Fruit fly (Drosophila melanogaster) whole organism, prepupa: ENCODE data around the gene Hrd3.

ENCODE experiments used
- Blimp-1 ChIP-seq: fragments of 200-800 bp; sonication (Bioruptor generic); optimal IDR thresholded peaks from 3 replicates; lab custom pipeline; 2017; ENCODE audit warnings: missing biosample characterization, missing genetic modification characterization, mild to moderate bottlenecking, moderate library complexity, missing genetic modification reagents
- CG10669 ChIP-seq: fragments of 200-800 bp; sonication (Bioruptor generic); optimal IDR thresholded peaks from 3 replicates; lab custom pipeline; 2018; ENCODE audit warnings: missing biosample characterization, mild to moderate bottlenecking, missing genetic modification characterization, moderate library complexity
- CG11902 ChIP-seq: fragments of 200-800 bp; sonication (Bioruptor generic); optimal IDR thresholded peaks from 3 replicates; lab custom pipeline; 2016; ENCODE audit warnings: missing biosample characterization, missing genetic modification characterization
- CG15336 ChIP-seq: fragments of 200-800 bp; sonication (Bioruptor generic); IDR thresholded peaks from 2 replicates; pipeline ENCODE4 v1.3.6; 2022; ENCODE audit warnings: missing biosample characterization, missing genetic modification characterization
- CG1621 ChIP-seq: fragments of 200-800 bp; sonication (Bioruptor generic); optimal IDR thresholded peaks from 3 replicates; lab custom pipeline; 2018; ENCODE audit warnings: missing biosample characterization, mild to moderate bottlenecking, missing genetic modification characterization
- CG16779 ChIP-seq: fragments of 200-800 bp; sonication (Bioruptor generic); optimal IDR thresholded peaks from 3 replicates; lab custom pipeline; 2017; ENCODE audit warnings: missing biosample characterization, mild to moderate bottlenecking, missing genetic modification characterization
- CG3032 ChIP-seq: fragments of 200-800 bp; optimal IDR thresholded peaks from 2 replicates; lab custom pipeline; 2019; ENCODE audit warnings: missing biosample characterization, mild to moderate bottlenecking, missing genetic modification characterization, moderate library complexity
- CG32006 ChIP-seq: fragments of 200-800 bp; sonication (Bioruptor generic); optimal IDR thresholded peaks from 3 replicates; lab custom pipeline; 2017; ENCODE audit warnings: missing biosample characterization, mild to moderate bottlenecking, missing genetic modification characterization
- CG34406 ChIP-seq: fragments of 200-800 bp; sonication (Bioruptor generic); optimal IDR thresholded peaks from 3 replicates; lab custom pipeline; 2016; ENCODE audit warnings: missing biosample characterization, missing genetic modification characterization
- CG3919 ChIP-seq: fragments of 200-800 bp; sonication (Bioruptor generic); optimal IDR thresholded peaks from 3 replicates; lab custom pipeline; 2016; ENCODE audit warnings: missing biosample characterization, missing genetic modification characterization
- CG4318 ChIP-seq: fragments of 200-800 bp; sonication (Bioruptor generic); optimal IDR thresholded peaks from 3 replicates; lab custom pipeline; 2017; ENCODE audit warnings: missing biosample characterization, mild to moderate bottlenecking, missing genetic modification characterization
- CG6163 ChIP-seq: fragments of 200-800 bp; sonication (Bioruptor generic); IDR thresholded peaks from 3 replicates; pipeline ENCODE4 v1.3.6; 2022; ENCODE audit warnings: missing biosample characterization, missing genetic modification characterization
- CG6276 ChIP-seq: fragments of 200-800 bp; sonication (Bioruptor generic); optimal IDR thresholded peaks from 2 replicates; lab custom pipeline; 2017; ENCODE audit warnings: missing biosample characterization, mild to moderate bottlenecking, missing genetic modification characterization
- CG6792 ChIP-seq: fragments of 200-800 bp; sonication (Bioruptor generic); optimal IDR thresholded peaks from 3 replicates; lab custom pipeline; 2016; ENCODE audit warnings: missing biosample characterization, missing genetic modification characterization
- CG6854 ChIP-seq: fragments of 200-800 bp; sonication (Bioruptor generic); optimal IDR thresholded peaks from 2 replicates; lab custom pipeline; 2017; ENCODE audit warnings: missing biosample characterization, mild to moderate bottlenecking, missing genetic modification characterization
- CG8119 ChIP-seq: fragments of 200-800 bp; sonication (Bioruptor generic); IDR thresholded peaks from 3 replicates; pipeline ENCODE4 v1.3.6; 2022; ENCODE audit warnings: missing biosample characterization, missing genetic modification characterization
- Eip75B ChIP-seq: fragments of 200-800 bp; sonication (Bioruptor generic); optimal IDR thresholded peaks from 3 replicates; lab custom pipeline; 2016; ENCODE audit warnings: missing biosample characterization, missing genetic modification characterization
- Eip78C ChIP-seq: fragments of 200-800 bp; sonication (Bioruptor generic); peaks from one replicate; lab custom pipeline; 2016; ENCODE audit warnings: missing biosample characterization, missing genetic modification characterization
- Eip93F ChIP-seq: fragments of 200-800 bp; sonication (Bioruptor generic); optimal IDR thresholded peaks from 2 replicates; lab custom pipeline; 2016; ENCODE audit warnings: missing biosample characterization, mild to moderate bottlenecking, missing genetic modification characterization
- Ets21C ChIP-seq: fragments of 200-800 bp; sonication (Bioruptor generic); optimal IDR thresholded peaks from 3 replicates; lab custom pipeline; 2016; ENCODE audit warnings: missing biosample characterization, missing genetic modification characterization
- Ets96B ChIP-seq: fragments of 200-800 bp; optimal IDR thresholded peaks from 2 replicates; lab custom pipeline; 2019; ENCODE audit warnings: missing biosample characterization, mild to moderate bottlenecking, missing genetic modification characterization, moderate library complexity
- Gug ChIP-seq: fragments of 200-800 bp; sonication (Bioruptor generic); IDR thresholded peaks from 2 replicates; pipeline ENCODE4 v1.3.6; 2022; ENCODE audit warnings: missing biosample characterization, missing genetic modification characterization
- Hr38 ChIP-seq: sonication (Bioruptor generic); optimal IDR thresholded peaks from 2 replicates; lab custom pipeline; 2016; ENCODE audit warnings: missing biosample characterization, missing genetic modification characterization
- Hr39 ChIP-seq: fragments of 200-800 bp; sonication (Bioruptor generic); optimal IDR thresholded peaks from 2 replicates; lab custom pipeline; 2016; ENCODE audit warnings: missing biosample characterization, missing genetic modification characterization
- Lpt ChIP-seq: fragments of 200-800 bp; sonication (Bioruptor generic); optimal IDR thresholded peaks from 3 replicates; lab custom pipeline; 2016; ENCODE audit warnings: missing biosample characterization, missing genetic modification characterization
- Met ChIP-seq: fragments of 200-800 bp; sonication (Bioruptor generic); optimal IDR thresholded peaks from 3 replicates; lab custom pipeline; 2016; ENCODE audit warnings: missing biosample characterization, missing genetic modification characterization
- OdsH ChIP-seq: fragments of 200-800 bp; sonication (Bioruptor generic); optimal IDR thresholded peaks from 3 replicates; lab custom pipeline; 2016; ENCODE audit warnings: missing biosample characterization, missing genetic modification characterization
- Sox102F ChIP-seq: fragments of 200-800 bp; sonication (Bioruptor generic); optimal IDR thresholded peaks from 2 replicates; lab custom pipeline; 2016; ENCODE audit warnings: missing biosample characterization, mild to moderate bottlenecking, missing genetic modification characterization
- Sox15 ChIP-seq: fragments of 200-800 bp; sonication (Bioruptor generic); optimal IDR thresholded peaks from 3 replicates; lab custom pipeline; 2016; ENCODE audit warnings: missing biosample characterization, missing genetic modification characterization
- achi ChIP-seq: fragments of 200-800 bp; sonication (Bioruptor generic); optimal IDR thresholded peaks from 3 replicates; lab custom pipeline; 2016; ENCODE audit warnings: missing biosample characterization, missing genetic modification characterization
- cyc ChIP-seq: fragments of 200-800 bp; sonication (Bioruptor generic); optimal IDR thresholded peaks from 3 replicates; lab custom pipeline; 2016; ENCODE audit warnings: missing biosample characterization, missing genetic modification characterization
- dac ChIP-seq: fragments of 200-800 bp; sonication (Bioruptor generic); optimal IDR thresholded peaks from 2 replicates; lab custom pipeline; 2017; ENCODE audit warnings: missing biosample characterization, mild to moderate bottlenecking, missing genetic modification characterization
- dsx ChIP-seq: fragments of 200-800 bp; optimal IDR thresholded peaks from 3 replicates; lab custom pipeline; 2019; ENCODE audit warnings: missing biosample characterization, mild to moderate bottlenecking, missing genetic modification characterization, moderate library complexity; ENCODE audit not compliant: poor library complexity, severe bottlenecking
- eg ChIP-seq: fragments of 200-800 bp; sonication (Bioruptor generic); IDR thresholded peaks from 3 replicates; pipeline ENCODE4 v1.3.6; 2022; ENCODE audit warnings: missing biosample characterization, missing genetic modification characterization
- fd59A ChIP-seq: fragments of 200-800 bp; sonication (Bioruptor generic); optimal IDR thresholded peaks from 2 replicates; lab custom pipeline; 2017; ENCODE audit warnings: missing biosample characterization, mild to moderate bottlenecking, missing genetic modification characterization, missing genetic modification reagents
- fd85E ChIP-seq: fragments of 200-800 bp; sonication (Bioruptor generic); optimal IDR thresholded peaks from 3 replicates; lab custom pipeline; 2016; ENCODE audit warnings: missing biosample characterization, missing genetic modification characterization
- fkh ChIP-seq: fragments of 200-800 bp; sonication (Bioruptor generic); optimal IDR thresholded peaks from 3 replicates; lab custom pipeline; 2017; ENCODE audit warnings: missing biosample characterization, mild to moderate bottlenecking, missing genetic modification characterization, moderate library complexity
- lz ChIP-seq: fragments of 200-800 bp; sonication (Bioruptor generic); optimal IDR thresholded peaks from 3 replicates; lab custom pipeline; 2016; ENCODE audit warnings: missing biosample characterization, missing genetic modification characterization
- net ChIP-seq: fragments of 200-800 bp; sonication (Bioruptor generic); optimal IDR thresholded peaks from 3 replicates; lab custom pipeline; 2016; ENCODE audit warnings: missing biosample characterization, missing genetic modification characterization
- salr ChIP-seq, 2 experiments: fragments of 200-800 bp; sonication (Bioruptor generic); optimal IDR thresholded peaks; 3 replicates each; lab custom pipeline; 2016 to 2018; ENCODE audit warnings: missing biosample characterization in 2 of 2, missing genetic modification characterization in 2 of 2, mild to moderate bottlenecking in 1 of 2
- spab ChIP-seq: fragments of 200-800 bp; sonication (Bioruptor generic); optimal IDR thresholded peaks from 2 replicates; lab custom pipeline; 2017; ENCODE audit warnings: missing biosample characterization, mild to moderate bottlenecking, missing genetic modification characterization, missing genetic modification reagents
- svp ChIP-seq: fragments of 200-800 bp; sonication (Bioruptor generic); peaks from one replicate; lab custom pipeline; 2016; ENCODE audit warnings: missing biosample characterization, missing genetic modification characterization
- topi ChIP-seq: fragments of 200-800 bp; sonication (Bioruptor generic); optimal IDR thresholded peaks from 3 replicates; lab custom pipeline; 2016; ENCODE audit warnings: missing biosample characterization, missing genetic modification characterization
- vri ChIP-seq: fragments of 200-800 bp; sonication (Bioruptor generic); optimal IDR thresholded peaks from 3 replicates; lab custom pipeline; 2016; ENCODE audit warnings: missing biosample characterization, mild to moderate bottlenecking, missing genetic modification characterization

Hrd3 gene

dm6 chr3R:23783961-23784360, 25.6 kb upstream of the Hrd3 start (continued):
- peak; percentile 86 for TF ChIP-seq CG4318
- peak; percentile 85 for TF ChIP-seq spab (GFP tag; lab: Kevin White, UChicago)
- peak; percentile 78 for TF ChIP-seq Hr39 (GFP tag; lab: Kevin White, UChicago)
- TF ChIP-seq topi, result peak; percentile 86
- peak; percentile 77 for TF ChIP-seq CG6792 (GFP tag; lab: Kevin White, UChicago)
- peak; percentile 78 for TF ChIP-seq Sox102F (GFP tag; lab: Kevin White, UChicago)
- TF ChIP-seq salr (GFP tag; optimal IDR thresholded peaks at IDR 0.05; lab: Kevin White, UChicago), result peak; percentile 67 to 84
- no peak for TF ChIP-seq CG6854 (GFP tag; lab: Kevin White, UChicago)
- peak; percentile 1 for TF ChIP-seq Blimp-1
- peak; percentile 69 for TF ChIP-seq Gug
- no peak for TF ChIP-seq Hr38 (GFP tag; lab: Kevin White, UChicago)
- peak; percentile 89 for TF ChIP-seq CG3032 (tag; lab: Kevin White, UChicago)
- peak; percentile 84 for TF ChIP-seq net (GFP tag; lab: Kevin White, UChicago)
- peak; percentile 90 for TF ChIP-seq Ets96B (tag; lab: Kevin White, UChicago)
- TF ChIP-seq CG15336 (GFP tag; lab: Robert Waterston, UW), result peak; percentile 89
- peak; percentile 84 for TF ChIP-seq CG34406 (GFP tag; lab: Kevin White, UChicago)

- TF ChIP-seq vri (GFP tag; lab: Kevin White, UChicago) (peak; percentile 58), Eip78C (GFP tag; lab: Kevin White, UChicago) (no peak), fkh (GFP tag; lab: Kevin White, UChicago) (no peak)
Measured at dm6 chr3R:23783403-23783757, 25.0 kb upstream of the Hrd3 start.

- TF ChIP-seq dac (GFP tag; lab: Kevin White, UChicago) (peak; percentile 87), CG10669 (GFP tag; lab: Kevin White, UChicago) (peak; percentile 86), Eip93F (GFP tag; lab: Kevin White, UChicago) (peak; percentile 64), CG3919 (peak; percentile 93), CG32006 (GFP tag; lab: Kevin White, UChicago) (peak; percentile 96), Ets96B (tag; lab: Kevin White, UChicago) (peak; percentile 91), Lpt (GFP tag; lab: Kevin White, UChicago) (peak; percentile 89), Gug (peak; percentile 88), CG1621 (tag; lab: Kevin White, UChicago) (peak; percentile 87), CG16779 (tag; lab: Kevin White, UChicago) (peak; percentile 65), spab (GFP tag; lab: Kevin White, UChicago) (peak; percentile 82), cyc (GFP tag; lab: Kevin White, UChicago) (peak; percentile 89), CG6854 (GFP tag; lab: Kevin White, UChicago) (peak; percentile 37), CG6163 (GFP tag; lab: Robert Waterston, UW) (peak; percentile 93), fd85E (GFP tag; lab: Kevin White, UChicago) (peak; percentile 48), Eip78C (GFP tag; lab: Kevin White, UChicago) (peak; percentile 99), Eip75B (GFP tag; lab: Kevin White, UChicago) (peak; percentile 91), dsx (GFP tag; lab: Kevin White, UChicago) (peak; percentile 85), CG3032 (tag; lab: Kevin White, UChicago) (peak; percentile 88), CG6276 (GFP tag; lab: Kevin White, UChicago) (peak; percentile 89), eg (GFP tag; lab: Robert Waterston, UW) (peak; percentile 94), net (GFP tag; lab: Kevin White, UChicago) (peak; percentile 91), OdsH (GFP tag; lab: Kevin White, UChicago) (peak; percentile 92), svp (GFP tag; lab: Kevin White, UChicago) (peak; percentile 95), lz (GFP tag; lab: Kevin White, UChicago) (peak; percentile 85), achi (GFP tag; lab: Kevin White, UChicago) (peak; percentile 90), CG11902 (GFP tag; lab: Kevin White, UChicago) (peak; percentile 74), Sox15 (peak; percentile 58), topi (peak; percentile 91), Hr38 (GFP tag; lab: Kevin White, UChicago) (no peak), Met (GFP tag; lab: Kevin White, UChicago) (peak; percentile 94), CG4318 (peak; percentile 91), vri (GFP tag; lab: Kevin White, UChicago) (peak; percentile 61), fd59A (GFP tag; lab: Kevin White, UChicago) (peak; percentile 79), CG8119 (GFP tag; lab: Robert Waterston, UW) (peak; percentile 93), Sox102F (GFP tag; lab: Kevin White, UChicago) (peak; percentile 93), Ets21C (GFP tag; lab: Kevin White, UChicago) (peak; percentile 75)
Measured at dm6 chr3R:23782456-23783402, 24.4 kb upstream of the Hrd3 start.
